Worm (Caenorhabditis elegans): ENCODE measurements around the gene thoc-5.

The thoc-5 gene

DNA sequence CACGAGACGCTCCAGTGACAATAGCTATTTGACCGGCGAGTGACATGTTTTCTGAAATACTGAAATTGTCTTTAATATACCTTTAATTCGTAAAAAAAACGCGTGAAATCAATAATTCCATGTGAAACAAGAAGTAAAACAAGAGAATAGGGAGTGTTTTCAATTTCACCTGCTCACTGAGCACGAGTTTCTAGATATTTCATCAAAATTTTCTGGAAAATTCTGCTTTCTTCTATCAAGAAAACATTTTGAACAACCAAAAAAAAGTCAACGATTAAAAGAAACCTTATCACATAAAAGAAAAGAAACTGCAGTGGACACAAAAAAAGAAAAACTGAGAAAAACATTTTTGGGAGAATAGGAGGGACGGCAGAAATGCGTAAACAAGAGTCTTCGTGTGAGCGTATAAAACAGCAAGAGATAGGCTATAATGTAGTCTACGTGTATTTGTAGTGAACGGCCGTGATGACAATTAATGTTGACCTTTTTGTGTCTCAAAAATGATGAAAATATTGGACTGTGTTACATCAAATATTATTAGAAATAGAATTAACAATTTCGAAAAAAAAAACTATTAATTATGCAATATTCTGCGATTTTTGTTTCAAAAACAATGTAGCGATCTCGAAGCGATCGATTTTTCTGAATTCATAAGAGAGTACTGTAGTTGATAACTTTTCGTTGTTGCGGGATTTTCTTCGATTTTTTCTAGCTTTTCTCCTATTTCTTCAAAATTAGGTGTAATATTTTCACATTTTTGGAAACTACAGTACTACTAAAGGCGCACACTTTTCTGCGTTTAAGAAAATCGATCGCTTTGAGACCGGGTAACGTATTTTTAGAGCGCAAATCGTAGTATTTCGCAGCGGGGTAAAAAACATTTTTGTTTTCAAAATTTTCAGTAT is 19.0 kb upstream of the thoc-5 start, which contains the start of gene dhs-9 (continued):
- TF ChIP-seq egl-27 (tag; optimal IDR thresholded peaks at IDR 0.05) (no peak), nhr-12 (tag; optimal IDR thresholded peaks at IDR 0.05) (no peak), hlh-4 (tag; optimal IDR thresholded peaks at IDR 0.05) (no peak), zip-4 (GFP tag; optimal IDR thresholded peaks at IDR 0.05) (no peak), lin-15B (tag; optimal IDR thresholded peaks at IDR 0.05) (no peak), tlp-1 (tag; optimal IDR thresholded peaks at IDR 0.05) (no peak), tbx-2 (tag; optimal IDR thresholded peaks at IDR 0.05) (no peak), fos-1 (tag; optimal IDR thresholded peaks at IDR 0.05) (no peak), sox-4 (tag; optimal IDR thresholded peaks at IDR 0.05) (no peak), ets-5 (GFP tag; IDR thresholded peaks at IDR 0.05) (no peak), jun-1 (tag; optimal IDR thresholded peaks at IDR 0.05) (no peak), mef-2 (tag; optimal IDR thresholded peaks at IDR 0.05) (no peak), nhr-237 (tag; optimal IDR thresholded peaks at IDR 0.05) (no peak), mab-9 (GFP tag; IDR thresholded peaks at IDR 0.05) (no peak), irx-1 (tag; optimal IDR thresholded peaks at IDR 0.05) (no peak), pqm-1 (tag; optimal IDR thresholded peaks at IDR 0.05) (no peak), ceh-63 (GFP tag; optimal IDR thresholded peaks at IDR 0.05) (no peak), unc-98 (GFP tag; IDR thresholded peaks at IDR 0.05) (no peak), ztf-4 (tag; optimal IDR thresholded peaks at IDR 0.05) (no peak), pax-3 (tag; optimal IDR thresholded peaks at IDR 0.05) (no peak), ceh-90 (tag; optimal IDR thresholded peaks at IDR 0.05) (no peak), aly-2 (tag; optimal IDR thresholded peaks at IDR 0.05) (no peak), lir-3 (tag; optimal IDR thresholded peaks at IDR 0.05; ENCODE audit: poor library complexity) (no peak), nhr-71 (tag; optimal IDR thresholded peaks at IDR 0.05) (peak; percentile 12), ama-1 (optimal IDR thresholded peaks at IDR 0.05) (no peak), isw-1 (GFP tag; IDR thresholded peaks at IDR 0.05) (no peak), C34B4.2 (tag; optimal IDR thresholded peaks at IDR 0.05) (no peak), hpl-2 (GFP tag; optimal IDR thresholded peaks at IDR 0.05) (no peak), lin-39 (tag; optimal IDR thresholded peaks at IDR 0.05) (no peak), ces-1 (GFP tag; optimal IDR thresholded peaks at IDR 0.05) (no peak), dsc-1 (tag; optimal IDR thresholded peaks at IDR 0.05) (no peak), nhr-84 (tag; optimal IDR thresholded peaks at IDR 0.05) (no peak), alr-1 (tag; optimal IDR thresholded peaks at IDR 0.05; ENCODE audit: borderline replicate concordance) (no peak)

DNA sequence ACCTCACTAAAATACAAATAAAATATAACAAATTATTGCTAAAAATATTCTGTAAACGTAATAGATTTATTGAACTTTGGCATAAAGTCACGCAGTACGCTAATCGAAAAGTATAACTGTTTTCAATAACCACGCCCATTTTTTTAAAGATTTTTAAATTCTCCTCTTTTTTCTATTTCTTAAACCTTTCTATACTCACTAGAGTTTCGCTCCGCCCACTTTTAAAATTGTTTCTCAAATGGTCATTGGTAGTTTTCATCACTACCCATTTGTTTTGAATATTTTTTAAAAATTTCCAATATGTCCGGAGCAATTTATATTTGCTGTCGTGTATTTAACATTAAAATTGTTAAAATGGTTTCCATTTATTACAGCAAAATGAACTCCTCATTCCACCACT is 12.7 kb upstream of the thoc-5 start, which contains the start of gene Y32H12A.1:
Gene Y32H12A.1 (plus strand): TSS at position 301 of the 400 bp plus-strand sequence.
- no peak for TF ChIP-seq nhr-77 (tag; optimal IDR thresholded peaks at IDR 0.05)
- no peak for TF ChIP-seq fkh-10 (GFP tag; optimal IDR thresholded peaks at IDR 0.05)
- no peak for TF ChIP-seq jun-1 (tag; optimal IDR thresholded peaks at IDR 0.05)
- TF ChIP-seq nhr-11 (tag; optimal IDR thresholded peaks at IDR 0.05): no peak
- TF ChIP-seq hpl-2 (GFP tag; optimal IDR thresholded peaks at IDR 0.05): no peak
- no peak for TF ChIP-seq ces-1 (GFP tag; optimal IDR thresholded peaks at IDR 0.05)
- no peak for TF ChIP-seq mdl-1 (tag; optimal IDR thresholded peaks at IDR 0.05)
- TF ChIP-seq ceh-63 (GFP tag; optimal IDR thresholded peaks at IDR 0.05): no peak
- TF ChIP-seq sup-37 (GFP tag; optimal IDR thresholded peaks at IDR 0.05): no peak
- TF ChIP-seq unc-30 (tag; optimal IDR thresholded peaks at IDR 0.05): no peak

DNA sequence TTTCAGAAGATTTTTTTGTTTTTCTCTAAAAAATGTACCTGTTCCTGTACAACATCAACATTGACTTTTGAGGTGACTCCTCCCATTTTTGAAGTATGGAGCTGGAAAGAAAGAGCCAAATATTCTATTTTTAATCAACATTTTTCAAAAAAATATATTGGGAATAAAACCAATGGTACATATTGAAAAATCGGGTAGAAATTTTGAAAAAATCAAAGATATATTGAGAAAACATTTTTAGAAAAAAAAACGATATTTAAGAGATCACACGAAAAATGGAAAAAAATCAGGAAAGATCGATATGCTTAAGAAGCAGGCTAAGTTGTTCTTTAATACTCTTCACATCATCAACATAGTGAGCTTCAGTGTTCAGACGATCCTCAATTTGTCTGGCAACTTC is 3.2 kb downstream of the thoc-5 start, which contains the start of gene glrx-21:
Gene glrx-21 (minus strand): TSS at position 101 of the 400 bp plus-strand sequence.
- TF ChIP-seq snpc-4 (tag; optimal IDR thresholded peaks at IDR 0.05): no peak
- TF ChIP-seq alr-1 (tag; optimal IDR thresholded peaks at IDR 0.05; ENCODE audit: borderline replicate concordance): no peak
- no peak for TF ChIP-seq nhr-47 (tag; optimal IDR thresholded peaks at IDR 0.05)
- TF ChIP-seq irx-1 (tag; optimal IDR thresholded peaks at IDR 0.05): no peak
- no peak for TF ChIP-seq egl-27 (tag; optimal IDR thresholded peaks at IDR 0.05)
- no peak for TF ChIP-seq elt-3 (tag; optimal IDR thresholded peaks at IDR 0.05)
- TF ChIP-seq aly-2 (tag; optimal IDR thresholded peaks at IDR 0.05): no peak
- no peak for TF ChIP-seq nhr-19 (GFP tag; conservative IDR thresholded peaks at IDR 0.05)
- TF ChIP-seq nhr-71 (tag; optimal IDR thresholded peaks at IDR 0.05): no peak
- no peak for TF ChIP-seq nhr-28 (tag; optimal IDR thresholded peaks at IDR 0.05)
- no peak for TF ChIP-seq swsn-7 (tag; optimal IDR thresholded peaks at IDR 0.05)
- TF ChIP-seq vab-15 (tag; optimal IDR thresholded peaks at IDR 0.05): no peak
- no peak for TF ChIP-seq elt-2 (tag; optimal IDR thresholded peaks at IDR 0.05)
- TF ChIP-seq snu-23 (GFP tag; optimal IDR thresholded peaks at IDR 0.05): no peak
- no peak for TF ChIP-seq nhr-77 (tag; optimal IDR thresholded peaks at IDR 0.05)
- TF ChIP-seq Y116A8C.19 (tag; optimal IDR thresholded peaks at IDR 0.05; ENCODE audit: borderline replicate concordance): no peak
- TF ChIP-seq skn-1 (tag; optimal IDR thresholded peaks at IDR 0.05): no peak
- TF ChIP-seq mab-9 (GFP tag; IDR thresholded peaks at IDR 0.05): no peak

Measured in whole organism, L1 larva.